Worm (Caenorhabditis elegans) whole organism, mixed stage, embryonic: ENCODE results near the gene tag-52.

ENCODE experiments used
- blmp-1 ChIP-seq: fragments of 150-350 bp; optimal IDR thresholded peaks from 2 replicates; lab custom pipeline; 2014; ENCODE audit warnings: missing biosample characterization, missing genetic modification characterization
- ces-1 ChIP-seq: fragments of 150-350 bp; optimal IDR thresholded peaks from 2 replicates; lab custom pipeline; 2014; ENCODE audit warnings: missing biosample characterization, missing genetic modification reagents, missing genetic modification characterization
- elt-3 ChIP-seq: fragments of 150-350 bp; optimal IDR thresholded peaks from 2 replicates; lab custom pipeline; 2014; ENCODE audit warnings: missing biosample characterization, missing genetic modification characterization
- flh-1 ChIP-seq: fragments of 200-800 bp; sonication (Bioruptor generic); optimal IDR thresholded peaks from 2 replicates; lab custom pipeline; 2018; ENCODE audit warnings: mild to moderate bottlenecking, missing genetic modification characterization, moderate library complexity, missing compliant biosample characterization
- mab-5 ChIP-seq: fragments of 150-350 bp; optimal IDR thresholded peaks from 2 replicates; lab custom pipeline; 2014; ENCODE audit warnings: missing biosample characterization, missing genetic modification characterization
- mep-1 ChIP-seq: fragments of 150-350 bp; optimal IDR thresholded peaks from 2 replicates; lab custom pipeline; 2017; ENCODE audit warnings: missing biosample characterization, missing genetic modification reagents, missing genetic modification characterization, inconsistent platforms
- mls-2 ChIP-seq: sonication (generic microtip); optimal IDR thresholded peaks from 2 replicates; lab custom pipeline; 2016; ENCODE audit warnings: mild to moderate bottlenecking, missing genetic modification characterization, moderate library complexity, missing compliant biosample characterization
- nhr-237 ChIP-seq: fragments of 150-350 bp; optimal IDR thresholded peaks from 2 replicates; lab custom pipeline; 2014; ENCODE audit warnings: missing biosample characterization, missing genetic modification characterization
- nhr-28 ChIP-seq: fragments of 150-350 bp; optimal IDR thresholded peaks from 2 replicates; lab custom pipeline; 2014; ENCODE audit warnings: missing biosample characterization, missing genetic modification characterization
- snpc-4 ChIP-seq: fragments of 150-350 bp; optimal IDR thresholded peaks from 2 replicates; lab custom pipeline; 2014; ENCODE audit warnings: missing biosample characterization, missing genetic modification characterization
- sptf-1 ChIP-seq: sonication (generic microtip); optimal IDR thresholded peaks from 2 replicates; lab custom pipeline; 2017; ENCODE audit warnings: mild to moderate bottlenecking, missing genetic modification characterization, moderate library complexity, missing compliant biosample characterization
- tbx-8 ChIP-seq: fragments of 200-800 bp; sonication (Bioruptor generic); optimal IDR thresholded peaks from 2 replicates; lab custom pipeline; 2018; ENCODE audit warnings: mild to moderate bottlenecking, missing genetic modification characterization, moderate library complexity, missing compliant biosample characterization
- ztf-11 ChIP-seq: fragments of 150-350 bp; optimal IDR thresholded peaks from 2 replicates; lab custom pipeline; 2014; ENCODE audit warnings: missing biosample characterization, missing genetic modification characterization

ce11 chrX:3705319-3705718 is 27.0 kb upstream of the tag-52 start:
- no peak for TF ChIP-seq elt-3 (tag; lab: Kevin White, UChicago)
- no peak for TF ChIP-seq nhr-28 (tag; lab: Kevin White, UChicago)
- TF ChIP-seq snpc-4 (tag; lab: Kevin White, UChicago): no peak
- no peak for TF ChIP-seq flh-1
- TF ChIP-seq mab-5 (tag; lab: Kevin White, UChicago): no peak
- TF ChIP-seq blmp-1 (tag; lab: Kevin White, UChicago): no peak
- no peak for TF ChIP-seq sptf-1 (tag; lab: Kevin White, UChicago)
- TF ChIP-seq mep-1 (tag; lab: Kevin White, UChicago): no peak
- no peak for TF ChIP-seq tbx-8
- TF ChIP-seq nhr-237 (tag; lab: Kevin White, UChicago): no peak
- TF ChIP-seq ces-1 (GFP tag; lab: Kevin White, UChicago): no peak
- no peak for TF ChIP-seq ztf-11 (tag; lab: Kevin White, UChicago)
- TF ChIP-seq mls-2 (tag; lab: Kevin White, UChicago): no peak
